Fruit fly (Drosophila melanogaster) whole organism, embryonic: ENCODE data around the gene CG4597.

Experiments
- Awh ChIP-seq: fragments of 200-800 bp; sonication (Bioruptor generic); IDR thresholded peaks from 2 replicates; pipeline ENCODE4, ENCODE4 v1.3.6; 2022; ENCODE audit warnings: missing biosample characterization, missing genetic modification characterization
- C15 ChIP-seq: fragments of 200-800 bp; sonication (Bioruptor generic); IDR thresholded peaks from 3 replicates; pipeline ENCODE4 v1.3.6; 2022; ENCODE audit warnings: missing biosample characterization, missing genetic modification characterization
- CG10209 ChIP-seq: fragments of 200-800 bp; sonication (Bioruptor generic); optimal IDR thresholded peaks from 3 replicates; lab custom pipeline; 2017; ENCODE audit warnings: missing biosample characterization, mild to moderate bottlenecking, missing genetic modification characterization, missing genetic modification reagents
- CG1024 ChIP-seq: fragments of 200-800 bp; sonication (Bioruptor generic); IDR thresholded peaks from 2 replicates; pipeline ENCODE4 v1.3.6; 2022; ENCODE audit warnings: missing biosample characterization, missing genetic modification characterization
- CG10274 ChIP-seq: fragments of 200-800 bp; sonication (Bioruptor generic); optimal IDR thresholded peaks from 3 replicates; lab custom pipeline; 2017; ENCODE audit warnings: missing biosample characterization, mild to moderate bottlenecking, missing genetic modification characterization
- CG11085 ChIP-seq: fragments of 200-800 bp; sonication (Bioruptor generic); IDR thresholded peaks from 2 replicates; pipeline ENCODE4 v1.3.6; 2022; ENCODE audit warnings: missing biosample characterization, missing genetic modification characterization
- CG12219 ChIP-seq: fragments of 200-800 bp; sonication (Bioruptor generic); optimal IDR thresholded peaks from 3 replicates; lab custom pipeline; 2018; ENCODE audit warnings: missing biosample characterization, mild to moderate bottlenecking, missing genetic modification characterization
- CG12236 ChIP-seq: fragments of 200-800 bp; sonication (Bioruptor generic); optimal IDR thresholded peaks from 2 replicates; lab custom pipeline; 2016; ENCODE audit warnings: missing biosample characterization, missing genetic modification characterization
- CG15514 ChIP-seq: fragments of 200-800 bp; sonication (Bioruptor generic); optimal IDR thresholded peaks from 3 replicates; lab custom pipeline; 2017; ENCODE audit warnings: missing biosample characterization, missing genetic modification characterization, mild to moderate bottlenecking, moderate library complexity, missing genetic modification reagents
- CG18262 ChIP-seq: fragments of 200-800 bp; optimal IDR thresholded peaks from 3 replicates; lab custom pipeline; 2019; ENCODE audit warnings: missing biosample characterization, mild to moderate bottlenecking, missing genetic modification characterization, moderate library complexity
- CG2712 ChIP-seq: fragments of 200-800 bp; optimal IDR thresholded peaks from 3 replicates; lab custom pipeline; 2019; ENCODE audit warnings: missing biosample characterization, mild to moderate bottlenecking, missing genetic modification characterization, moderate library complexity
- CG30403 ChIP-seq: fragments of 200-800 bp; sonication (Bioruptor generic); optimal IDR thresholded peaks from 3 replicates; lab custom pipeline; 2016; ENCODE audit warnings: missing biosample characterization, missing genetic modification characterization
- CG31365 ChIP-seq: fragments of 200-800 bp; sonication (Bioruptor generic); optimal IDR thresholded peaks from 2 replicates; lab custom pipeline; 2018; ENCODE audit warnings: missing biosample characterization, mild to moderate bottlenecking, missing genetic modification characterization
- CG32767 ChIP-seq: fragments of 200-800 bp; sonication (Bioruptor generic); IDR thresholded peaks from 2 replicates; pipeline ENCODE4 v1.3.6; 2022; ENCODE audit warnings: missing biosample characterization, missing genetic modification characterization
- CG3995 ChIP-seq: fragments of 200-800 bp; sonication (Bioruptor generic); optimal IDR thresholded peaks from 3 replicates; lab custom pipeline; 2016; ENCODE audit warnings: missing biosample characterization, missing genetic modification characterization
- CG4730 ChIP-seq: fragments of 200-800 bp; sonication (Bioruptor generic); IDR thresholded peaks from 2 replicates; pipeline ENCODE4 v1.3.6; 2022; ENCODE audit warnings: missing biosample characterization, missing genetic modification characterization
- CG4854 ChIP-seq: fragments of 200-800 bp; sonication (Bioruptor generic); optimal IDR thresholded peaks from 2 replicates; lab custom pipeline; 2016; ENCODE audit warnings: missing biosample characterization, missing genetic modification characterization, inconsistent platforms
- CG7745 ChIP-seq: fragments of 200-800 bp; sonication (Bioruptor generic); optimal IDR thresholded peaks from 2 replicates; lab custom pipeline; 2018; ENCODE audit warnings: missing biosample characterization, mild to moderate bottlenecking, missing genetic modification characterization, moderate library complexity
- CG8290 ChIP-seq, 3 experiments: fragments of 200-800 bp; sonication (Bioruptor generic); optimal IDR thresholded peaks; 2 replicates each; lab custom pipeline; 2016 to 2019; ENCODE audit warnings: missing biosample characterization in 3 of 3, missing genetic modification characterization in 3 of 3, mild to moderate bottlenecking in 2 of 3, moderate library complexity in 1 of 3
- CTCF ChIP-seq: fragments of 200-800 bp; sonication (Bioruptor generic); optimal IDR thresholded peaks from 2 replicates; lab custom pipeline; 2017; ENCODE audit warnings: missing biosample characterization, mild to moderate bottlenecking, missing genetic modification characterization, moderate library complexity
- E2f2 ChIP-seq: fragments of 200-800 bp; sonication (Bioruptor generic); IDR thresholded peaks from 2 replicates; pipeline ENCODE4 v1.3.6; 2022; ENCODE audit warnings: missing biosample characterization, missing genetic modification characterization
- Ets65A ChIP-seq: fragments of 200-800 bp; sonication (Bioruptor generic); peaks from one replicate; lab custom pipeline; 2016; ENCODE audit warnings: missing biosample characterization, missing genetic modification characterization
- Ets97D ChIP-seq: fragments of 200-800 bp; sonication (Bioruptor generic); optimal IDR thresholded peaks from 3 replicates; lab custom pipeline; 2016; ENCODE audit warnings: missing biosample characterization, missing genetic modification characterization
- H2.0 ChIP-seq: fragments of 200-800 bp; sonication (Bioruptor generic); IDR thresholded peaks from 2 replicates; pipeline ENCODE4 v1.3.6; 2022; ENCODE audit warnings: missing biosample characterization, missing genetic modification characterization
- HLH3B ChIP-seq: fragments of 200-800 bp; sonication (Bioruptor generic); IDR thresholded peaks from 2 replicates; pipeline ENCODE4 v1.3.6; 2022; ENCODE audit warnings: missing biosample characterization, missing genetic modification characterization
- Hr39 ChIP-seq: fragments of >200 bp; optimal IDR thresholded peaks from 2 replicates; lab custom pipeline; 2017
- MTF-1 ChIP-seq: fragments of 200-800 bp; sonication (Bioruptor generic); optimal IDR thresholded peaks from 2 replicates; lab custom pipeline; 2018; ENCODE audit warnings: missing biosample characterization, mild to moderate bottlenecking, missing genetic modification characterization, borderline replicate concordance
- NFAT ChIP-seq: fragments of 200-800 bp; sonication (Bioruptor generic); IDR thresholded peaks from 2 replicates; pipeline ENCODE4 v1.3.6; 2022; ENCODE audit warnings: missing biosample characterization, missing genetic modification characterization
- Six4 ChIP-seq: fragments of 200-800 bp; sonication (Bioruptor generic); optimal IDR thresholded peaks from 2 replicates; lab custom pipeline; 2016; ENCODE audit warnings: missing biosample characterization, missing genetic modification characterization
- ap ChIP-seq: fragments of 200-800 bp; sonication (Bioruptor generic); IDR thresholded peaks from 2 replicates; pipeline ENCODE4 v1.3.6; 2022; ENCODE audit warnings: missing biosample characterization, missing genetic modification characterization
- crol ChIP-seq: fragments of 200-800 bp; sonication (Bioruptor generic); IDR thresholded peaks from 2 replicates; pipeline ENCODE4 v1.3.6; 2022; ENCODE audit warnings: missing biosample characterization, missing genetic modification characterization
- dysf ChIP-seq: fragments of 200-800 bp; sonication (Bioruptor generic); IDR thresholded peaks from 3 replicates; pipeline ENCODE4 v1.3.6; 2022; ENCODE audit warnings: missing biosample characterization, missing genetic modification characterization
- gt ChIP-seq: fragments of 200-800 bp; sonication (Bioruptor generic); IDR thresholded peaks from 2 replicates; pipeline ENCODE4 v1.3.6; 2022; ENCODE audit warnings: missing biosample characterization, missing genetic modification characterization
- kay ChIP-seq: fragments of 200-800 bp; sonication (Bioruptor generic); optimal IDR thresholded peaks from 2 replicates; lab custom pipeline; 2016; ENCODE audit warnings: missing biosample characterization, missing genetic modification characterization
- kni ChIP-seq: fragments of 200-800 bp; sonication (Bioruptor generic); optimal IDR thresholded peaks from 3 replicates; lab custom pipeline; 2017; ENCODE audit warnings: mild to moderate bottlenecking, missing biosample characterization, missing genetic modification reagents, missing genetic modification characterization
- nerfin-1 ChIP-seq: fragments of 200-800 bp; sonication (Bioruptor generic); optimal IDR thresholded peaks from 3 replicates; lab custom pipeline; 2019; ENCODE audit warnings: missing biosample characterization, mild to moderate bottlenecking, missing genetic modification characterization, moderate library complexity
- nom ChIP-seq: fragments of 200-800 bp; sonication (Bioruptor generic); optimal IDR thresholded peaks from 2 replicates; lab custom pipeline; 2017; ENCODE audit warnings: missing biosample characterization, missing genetic modification characterization, mild to moderate bottlenecking, moderate library complexity, missing genetic modification reagents
- pros ChIP-seq: fragments of 200-800 bp; sonication (Bioruptor generic); optimal IDR thresholded peaks from 3 replicates; lab custom pipeline; 2019; ENCODE audit warnings: missing biosample characterization, mild to moderate bottlenecking, missing genetic modification characterization, moderate library complexity
- sima ChIP-seq: fragments of 200-800 bp; sonication (Bioruptor generic); optimal IDR thresholded peaks from 2 replicates; lab custom pipeline; 2016; ENCODE audit warnings: missing biosample characterization, missing genetic modification characterization
- sr ChIP-seq: fragments of 200-800 bp; sonication (Bioruptor generic); IDR thresholded peaks from 3 replicates; pipeline ENCODE4 v1.3.6; 2022; ENCODE audit warnings: missing biosample characterization, missing genetic modification characterization
- stwl ChIP-seq: fragments of 200-800 bp; sonication (Bioruptor generic); optimal IDR thresholded peaks from 3 replicates; lab custom pipeline; 2018; ENCODE audit warnings: missing biosample characterization, mild to moderate bottlenecking, missing genetic modification characterization, moderate library complexity
- vnd ChIP-seq: fragments of 200-800 bp; sonication (Bioruptor generic); IDR thresholded peaks from 3 replicates; pipeline ENCODE4 v1.3.6; 2022; ENCODE audit warnings: missing biosample characterization, missing genetic modification characterization; ENCODE audit not compliant: partially characterized antibody
- vvl ChIP-seq: fragments of 200-800 bp; sonication (Bioruptor generic); IDR thresholded peaks from 2 replicates; pipeline ENCODE4 v1.3.6; 2022; ENCODE audit warnings: missing biosample characterization, missing genetic modification characterization
- wek ChIP-seq: fragments of 200-800 bp; sonication (Bioruptor generic); optimal IDR thresholded peaks from 3 replicates; lab custom pipeline; 2018; ENCODE audit warnings: missing biosample characterization, mild to moderate bottlenecking, missing genetic modification characterization, moderate library complexity

Gene CG4597

dm6 chr3L:5096674-5097073 is 32.6 kb upstream of the CG4597 start (continued):
- TF ChIP-seq CG4730 = no peak
- no peak for TF ChIP-seq HLH3B (GFP tag; lab: Robert Waterston, UW)
- TF ChIP-seq CG4854 (GFP tag; lab: Kevin White, UChicago) = no peak
- TF ChIP-seq Ets97D (GFP tag; lab: Kevin White, UChicago) = peak; percentile 87
- TF ChIP-seq dysf = no peak
- no peak for TF ChIP-seq Six4
- no peak for TF ChIP-seq CG11085 (GFP tag; lab: Robert Waterston, UW)
- no peak for TF ChIP-seq NFAT (GFP tag; lab: Robert Waterston, UW)
- no peak for TF ChIP-seq C15
- peak; percentile 56 for TF ChIP-seq MTF-1
- no peak for TF ChIP-seq CG3995
- TF ChIP-seq sr (GFP tag; lab: Robert Waterston, UW) = no peak
- TF ChIP-seq CG30403 = no peak
- peak; percentile 36; the same call in 1 of the 2 replicates for TF ChIP-seq CG1024 (GFP tag; lab: Robert Waterston, UW)
- TF ChIP-seq sima (GFP tag; lab: Kevin White, UChicago) = no peak
- no peak for TF ChIP-seq CG32767 (GFP tag; lab: Robert Waterston, UW)
- no peak for TF ChIP-seq gt
- TF ChIP-seq stwl (tag; lab: Kevin White, UChicago) = peak; percentile 38
- TF ChIP-seq CG12219 = peak; percentile 42
- no peak for TF ChIP-seq CG10209
- TF ChIP-seq nerfin-1 (tag; lab: Kevin White, UChicago) = no peak
- no peak for TF ChIP-seq CG2712 (tag; lab: Kevin White, UChicago)
- no peak for TF ChIP-seq kay (GFP tag; lab: Kevin White, UChicago)
- no peak for TF ChIP-seq Hr39
- no peak for TF ChIP-seq CG7745 (tag; lab: Kevin White, UChicago)
- TF ChIP-seq pros = no peak

- TF ChIP-seq ap (no peak), CG18262 (no peak), CG31365 (tag; lab: Kevin White, UChicago) (no peak), H2.0 (GFP tag; lab: Robert Waterston, UW) (no peak), CG15514 (GFP tag; lab: Kevin White, UChicago) (peak; percentile 91)
Measured at dm6 chr3L:5102050-5102449, 27.2 kb upstream of the CG4597 start.

- TF ChIP-seq CG10274 (GFP tag; lab: Kevin White, UChicago) (no peak), crol (GFP tag; lab: Robert Waterston, UW) (peak; percentile 46; the same call in 1 of the 2 replicates), E2f2 (GFP tag; lab: Robert Waterston, UW) (no peak), CTCF (GFP tag; lab: Kevin White, UChicago) (peak; percentile 82), Ets65A (peak; percentile 10), wek (GFP tag; lab: Kevin White, UChicago) (no peak), vnd (GFP tag; lab: Robert Waterston, UW) (0 out of 3 replicates have a peak, but pooled peaks have one; percentile 23)
Measured at dm6 chr3L:5125202-5125601, 4.1 kb upstream of the CG4597 start.

dm6 chr3L:5127609-5128008 is 1.7 kb upstream of the CG4597 start:
- TF ChIP-seq vvl (GFP tag; lab: Robert Waterston, UW) = peak; percentile 76
- TF ChIP-seq Awh (GFP tag; lab: Robert Waterston, UW) = no peak
- no peak for TF ChIP-seq CG12236 (GFP tag; lab: Kevin White, UChicago)
- peak; percentile 61 for TF ChIP-seq kni
- TF ChIP-seq CG8290 (GFP tag; optimal IDR thresholded peaks at IDR 0.05; lab: Kevin White, UChicago) = no peak
- no peak for TF ChIP-seq CG8290 (tag; optimal IDR thresholded peaks at IDR 0.05; lab: Kevin White, UChicago)
- TF ChIP-seq nom = peak; percentile 3
